Worm (Caenorhabditis elegans) whole organism, late embryonic: Measurements from ENCODE around the gene crb-1.

Experiments used
- C08G9.2 ChIP-seq: sonication (generic microtip); optimal IDR thresholded peaks from 2 replicates; lab custom pipeline; 2016; ENCODE audit warnings: mild to moderate bottlenecking, missing genetic modification characterization, moderate library complexity, missing compliant biosample characterization
- F13H6.1 ChIP-seq: sonication (generic microtip); optimal IDR thresholded peaks from 2 replicates; lab custom pipeline; 2016; ENCODE audit warnings: missing genetic modification characterization, missing compliant biosample characterization
- K02D7.2 ChIP-seq: sonication (generic microtip); optimal IDR thresholded peaks from 2 replicates; lab custom pipeline; 2017; ENCODE audit warnings: mild to moderate bottlenecking, missing genetic modification characterization, missing compliant biosample characterization
- ahr-1 ChIP-seq: sonication (generic microtip); optimal IDR thresholded peaks from 2 replicates; lab custom pipeline; 2016; ENCODE audit warnings: missing genetic modification characterization, missing compliant biosample characterization
- ceh-18 ChIP-seq: sonication (generic microtip); optimal IDR thresholded peaks from 2 replicates; lab custom pipeline; 2016; ENCODE audit warnings: missing genetic modification characterization, missing compliant biosample characterization
- ceh-2 ChIP-seq: sonication (generic microtip); optimal IDR thresholded peaks from 2 replicates; lab custom pipeline; 2016; ENCODE audit warnings: missing genotype, missing genetic modification characterization, missing compliant biosample characterization
- ceh-22 ChIP-seq: sonication (generic microtip); optimal IDR thresholded peaks from 2 replicates; lab custom pipeline; 2017; ENCODE audit warnings: missing biosample characterization, missing genetic modification characterization
- ceh-24 ChIP-seq: sonication (generic microtip); optimal IDR thresholded peaks from 2 replicates; lab custom pipeline; 2016; ENCODE audit warnings: mild to moderate bottlenecking, missing genetic modification characterization, missing compliant biosample characterization
- ceh-34 ChIP-seq: sonication (generic microtip); optimal IDR thresholded peaks from 2 replicates; lab custom pipeline; 2016; ENCODE audit warnings: mild to moderate bottlenecking, missing genetic modification characterization, missing compliant biosample characterization
- ceh-45 ChIP-seq: fragments of 200-800 bp; sonication (Bioruptor generic); IDR thresholded peaks from 2 replicates; pipeline ENCODE4 v1.3.6; 2022; ENCODE audit warnings: missing genetic modification reagents, missing genetic modification characterization, missing compliant biosample characterization
- ceh-48 ChIP-seq: sonication (generic microtip); optimal IDR thresholded peaks from 2 replicates; lab custom pipeline; 2016; ENCODE audit warnings: missing genetic modification characterization, inconsistent platforms, missing compliant biosample characterization
- ceh-6 ChIP-seq: fragments of 200-800 bp; sonication (Bioruptor generic); optimal IDR thresholded peaks from 2 replicates; lab custom pipeline; 2018; ENCODE audit warnings: mild to moderate bottlenecking, missing genetic modification characterization, missing compliant biosample characterization
- ceh-9 ChIP-seq: sonication (generic microtip); optimal IDR thresholded peaks from 2 replicates; lab custom pipeline; 2016; ENCODE audit warnings: mild to moderate bottlenecking, missing genetic modification characterization, inconsistent platforms, missing compliant biosample characterization
- che-1 ChIP-seq: sonication (generic microtip); optimal IDR thresholded peaks from 2 replicates; lab custom pipeline; 2016; ENCODE audit warnings: mild to moderate bottlenecking, missing genetic modification characterization, missing compliant biosample characterization
- dve-1 ChIP-seq: sonication (generic microtip); optimal IDR thresholded peaks from 2 replicates; lab custom pipeline; 2017; ENCODE audit warnings: antibody characterized with exemption, mild to moderate bottlenecking, missing genetic modification characterization, missing compliant biosample characterization
- elt-2 ChIP-seq: sonication (generic microtip); optimal IDR thresholded peaks from 2 replicates; lab custom pipeline; 2016; ENCODE audit warnings: missing genetic modification reagents, missing genetic modification characterization, missing compliant biosample characterization
- fax-1 ChIP-seq: sonication (generic microtip); optimal IDR thresholded peaks from 2 replicates; lab custom pipeline; 2016; ENCODE audit warnings: missing genotype, missing genetic modification characterization, missing compliant biosample characterization
- gmeb-2 ChIP-seq: sonication (generic microtip); optimal IDR thresholded peaks from 2 replicates; lab custom pipeline; 2016; ENCODE audit warnings: missing genetic modification characterization, inconsistent platforms, missing compliant biosample characterization
- hlh-15 ChIP-seq: sonication (generic microtip); optimal IDR thresholded peaks from 2 replicates; lab custom pipeline; 2016; ENCODE audit warnings: missing genetic modification characterization, missing compliant biosample characterization
- hlh-30 ChIP-seq: sonication (generic microtip); optimal IDR thresholded peaks from 2 replicates; lab custom pipeline; 2017; ENCODE audit warnings: antibody characterized with exemption, missing genetic modification characterization, missing compliant biosample characterization; ENCODE audit not compliant: insufficient read depth
- hlh-6 ChIP-seq: sonication (generic microtip); optimal IDR thresholded peaks from 2 replicates; lab custom pipeline; 2016; ENCODE audit warnings: missing genotype, missing genetic modification characterization, missing compliant biosample characterization
- hlh-8 ChIP-seq: sonication (generic microtip); optimal IDR thresholded peaks from 2 replicates; lab custom pipeline; 2016; ENCODE audit warnings: missing genotype, missing genetic modification characterization, missing compliant biosample characterization
- lim-6 ChIP-seq: sonication (generic microtip); optimal IDR thresholded peaks from 2 replicates; lab custom pipeline; 2016; ENCODE audit warnings: missing genetic modification characterization, missing compliant biosample characterization
- lin-11 ChIP-seq: fragments of 200-800 bp; sonication (Bioruptor generic); optimal IDR thresholded peaks from 2 replicates; lab custom pipeline; 2018; ENCODE audit warnings: mild to moderate bottlenecking, missing genetic modification characterization, missing compliant biosample characterization
- madf-2 ChIP-seq: sonication (generic microtip); optimal IDR thresholded peaks from 2 replicates; lab custom pipeline; 2017; ENCODE audit warnings: missing genetic modification characterization, missing compliant biosample characterization
- nfya-1 ChIP-seq: sonication (generic microtip); optimal IDR thresholded peaks from 2 replicates; lab custom pipeline; 2017; ENCODE audit warnings: missing genetic modification characterization, mild to moderate bottlenecking, missing compliant biosample characterization, antibody characterized with exemption, moderate library complexity
- nhr-232 ChIP-seq: sonication (generic microtip); optimal IDR thresholded peaks from 2 replicates; lab custom pipeline; 2016; ENCODE audit warnings: missing genetic modification characterization, missing compliant biosample characterization
- npax-4 ChIP-seq: sonication (generic microtip); optimal IDR thresholded peaks from 2 replicates; lab custom pipeline; 2016; ENCODE audit warnings: missing genetic modification characterization, missing compliant biosample characterization
- odd-2 ChIP-seq: sonication (generic microtip); optimal IDR thresholded peaks from 2 replicates; lab custom pipeline; 2017; ENCODE audit warnings: antibody characterized with exemption, mild to moderate bottlenecking, missing genetic modification characterization, missing compliant biosample characterization
- pag-3 ChIP-seq: sonication (generic microtip); optimal IDR thresholded peaks from 2 replicates; lab custom pipeline; 2016; ENCODE audit warnings: missing compliant biosample characterization, missing genetic modification characterization, borderline replicate concordance
- pax-1 ChIP-seq: fragments of 150-350 bp; optimal IDR thresholded peaks from 2 replicates; lab custom pipeline; 2014; ENCODE audit warnings: missing biosample characterization, missing genetic modification characterization
- pha-2 ChIP-seq: sonication (generic microtip); optimal IDR thresholded peaks from 2 replicates; lab custom pipeline; 2017; ENCODE audit warnings: mild to moderate bottlenecking, missing genetic modification characterization, missing compliant biosample characterization
- pros-1 ChIP-seq: fragments of 150-350 bp; optimal IDR thresholded peaks from 2 replicates; lab custom pipeline; 2014; ENCODE audit warnings: missing biosample characterization, missing genetic modification reagents, missing genetic modification characterization
- rnt-1 ChIP-seq: sonication (generic microtip); optimal IDR thresholded peaks from 2 replicates; lab custom pipeline; 2016; ENCODE audit warnings: missing genetic modification characterization, missing compliant biosample characterization
- sdc-2 ChIP-seq: sonication (generic microtip); optimal IDR thresholded peaks from 2 replicates; lab custom pipeline; 2016; ENCODE audit warnings: missing genotype, missing genetic modification characterization, missing compliant biosample characterization
- sox-4 ChIP-seq: sonication (generic microtip); optimal IDR thresholded peaks from 2 replicates; lab custom pipeline; 2017; ENCODE audit warnings: mild to moderate bottlenecking, missing genetic modification characterization, inconsistent platforms, missing compliant biosample characterization
- syd-9 ChIP-seq: sonication (generic microtip); optimal IDR thresholded peaks from 2 replicates; lab custom pipeline; 2016; ENCODE audit warnings: mild to moderate bottlenecking, missing genetic modification characterization, moderate library complexity, missing compliant biosample characterization
- tbx-2 ChIP-seq: sonication (generic microtip); optimal IDR thresholded peaks from 2 replicates; lab custom pipeline; 2016; ENCODE audit warnings: missing genetic modification characterization, missing compliant biosample characterization
- ttx-3 ChIP-seq: sonication (generic microtip); optimal IDR thresholded peaks from 2 replicates; lab custom pipeline; 2016; ENCODE audit warnings: missing genetic modification reagents, missing genetic modification characterization, missing compliant biosample characterization
- unc-86 ChIP-seq: sonication (generic microtip); optimal IDR thresholded peaks from 2 replicates; lab custom pipeline; 2016; ENCODE audit warnings: missing genetic modification characterization, missing compliant biosample characterization
- zip-5 ChIP-seq: sonication (generic microtip); optimal IDR thresholded peaks from 2 replicates; lab custom pipeline; 2016; ENCODE audit warnings: missing genetic modification characterization, missing compliant biosample characterization
- ztf-16 ChIP-seq: sonication (generic microtip); optimal IDR thresholded peaks from 2 replicates; lab custom pipeline; 2017; ENCODE audit warnings: missing genetic modification characterization, missing compliant biosample characterization

crb-1 gene

ce11 chrX:17403058-17403457 lies 10.8 kb downstream of the crb-1 start:
- TF ChIP-seq sdc-2 (tag; lab: Kevin White, UChicago) (no peak), F13H6.1 (tag; lab: Kevin White, UChicago) (no peak), ceh-9 (no peak), zip-5 (tag; lab: Kevin White, UChicago) (no peak), ceh-48 (tag; lab: Kevin White, UChicago) (no peak), ceh-45 (GFP tag; lab: Robert Waterston, UW) (no peak), pag-3 (tag; lab: Kevin White, UChicago) (no peak), fax-1 (tag; lab: Kevin White, UChicago) (no peak), ceh-2 (no peak), ztf-16 (tag; lab: Kevin White, UChicago) (no peak), nhr-232 (no peak), hlh-30 (tag; lab: Kevin White, UChicago) (no peak), ttx-3 (no peak), hlh-15 (no peak), elt-2 (tag; lab: Kevin White, UChicago) (no peak)

- TF ChIP-seq ceh-34 (tag; lab: Kevin White, UChicago) (no peak), unc-86 (tag; lab: Kevin White, UChicago) (no peak), ceh-24 (no peak), dve-1 (tag; lab: Kevin White, UChicago) (no peak), F13H6.1 (tag; lab: Kevin White, UChicago) (no peak), npax-4 (tag; lab: Kevin White, UChicago) (no peak), nhr-232 (no peak), hlh-8 (tag; lab: Kevin White, UChicago) (no peak), lin-11 (no peak), sox-4 (no peak), pros-1 (tag; lab: Kevin White, UChicago) (no peak), nfya-1 (tag; lab: Kevin White, UChicago) (no peak), ceh-6 (GFP tag; lab: Kevin White, UChicago) (no peak), ztf-16 (tag; lab: Kevin White, UChicago) (no peak), pha-2 (tag; lab: Kevin White, UChicago) (no peak), pax-1 (no peak)
Measured at ce11 chrX:17401264-17401663, 12.6 kb downstream of the crb-1 start, which contains the start of gene F11C7.6. TSS of gene F11C7.6 (plus strand) at chrX:17401564.

- no peak for TF ChIP-seq che-1 (tag; lab: Kevin White, UChicago)
Measured at ce11 chrX:17400425-17400824, 13.4 kb downstream of the crb-1 start.

ce11 chrX:17398293-17398692 lies 15.5 kb downstream of the crb-1 start, which contains the start of gene F11C7.7:
TSS of gene F11C7.7 (plus strand) at chrX:17398593.
- no peak for TF ChIP-seq tbx-2 (tag; lab: Kevin White, UChicago)
- TF ChIP-seq K02D7.2 (tag; lab: Kevin White, UChicago): no peak
- no peak for TF ChIP-seq gmeb-2 (tag; lab: Kevin White, UChicago)
- no peak for TF ChIP-seq syd-9

- TF ChIP-seq hlh-6 (tag; lab: Kevin White, UChicago): no peak
- no peak for TF ChIP-seq ceh-22 (tag; lab: Kevin White, UChicago)
- TF ChIP-seq ceh-6 (GFP tag; lab: Kevin White, UChicago): no peak
- no peak for TF ChIP-seq odd-2 (tag; lab: Kevin White, UChicago)
- no peak for TF ChIP-seq gmeb-2 (tag; lab: Kevin White, UChicago)
- TF ChIP-seq madf-2 (tag; lab: Kevin White, UChicago): no peak
- no peak for TF ChIP-seq npax-4 (tag; lab: Kevin White, UChicago)
- no peak for TF ChIP-seq rnt-1
- TF ChIP-seq pha-2 (tag; lab: Kevin White, UChicago): no peak
- TF ChIP-seq ahr-1: no peak
- no peak for TF ChIP-seq lin-11
- TF ChIP-seq fax-1 (tag; lab: Kevin White, UChicago): no peak
- no peak for TF ChIP-seq lim-6 (tag; lab: Kevin White, UChicago)
- no peak for TF ChIP-seq pag-3 (tag; lab: Kevin White, UChicago)
- no peak for TF ChIP-seq C08G9.2
- TF ChIP-seq ceh-18 (tag; lab: Kevin White, UChicago): no peak
Measured at ce11 chrX:17396456-17396855, 17.4 kb downstream of the crb-1 start, which contains the start of the genes vap-1 and F11C7.2. TSS of gene vap-1 (minus strand) at chrX:17396556. TSS of gene F11C7.2 (plus strand) at chrX:17396814.
